Worm (Caenorhabditis elegans) whole organism, L3 larva: ENCODE results near the gene nspb-1.

ENCODE experiments used
- R02D3.7 ChIP-seq: fragments of 150-350 bp; optimal IDR thresholded peaks from 2 replicates; lab custom pipeline; 2014; ENCODE audit warnings: missing biosample characterization, missing genetic modification characterization
- ZK546.5 ChIP-seq: sonication (generic microtip); optimal IDR thresholded peaks from 2 replicates; lab custom pipeline; 2017; ENCODE audit warnings: missing biosample characterization, missing genetic modification characterization
- aly-2 ChIP-seq: fragments of 150-350 bp; optimal IDR thresholded peaks from 2 replicates; lab custom pipeline; 2014; ENCODE audit warnings: missing biosample characterization, missing genetic modification characterization
- ama-1 ChIP-seq: fragments of 150-350 bp; optimal IDR thresholded peaks from 2 replicates; lab custom pipeline; 2018
- ceh-16 ChIP-seq: sonication (generic microtip); optimal IDR thresholded peaks from 2 replicates; lab custom pipeline; 2017; ENCODE audit warnings: missing biosample characterization, missing genetic modification characterization
- ceh-28 ChIP-seq: fragments of 150-350 bp; optimal IDR thresholded peaks from 2 replicates; lab custom pipeline; 2014; ENCODE audit warnings: missing biosample characterization, missing genetic modification reagents, missing genetic modification characterization
- ceh-82 ChIP-seq: fragments of 150-350 bp; optimal IDR thresholded peaks from 2 replicates; lab custom pipeline; 2014; ENCODE audit warnings: missing biosample characterization, missing genetic modification characterization
- ceh-9 ChIP-seq: sonication (generic microtip); optimal IDR thresholded peaks from 2 replicates; lab custom pipeline; 2018; ENCODE audit warnings: missing biosample characterization, missing genetic modification characterization
- daf-12 ChIP-seq: fragments of 150-350 bp; optimal IDR thresholded peaks from 2 replicates; lab custom pipeline; 2014; ENCODE audit warnings: missing biosample characterization, missing genetic modification reagents, missing genetic modification characterization
- egl-27 ChIP-seq: sonication (generic microtip); optimal IDR thresholded peaks from 4 replicates; lab custom pipeline; 2017; ENCODE audit warnings: missing biosample characterization, missing genetic modification reagents, missing genetic modification characterization
- egl-5 ChIP-seq: fragments of 150-350 bp; optimal IDR thresholded peaks from 2 replicates; lab custom pipeline; 2017; ENCODE audit warnings: missing biosample characterization, missing genetic modification reagents, missing genetic modification characterization, inconsistent platforms
- elt-1 ChIP-seq: fragments of 150-350 bp; optimal IDR thresholded peaks from 2 replicates; lab custom pipeline; 2014; ENCODE audit warnings: missing biosample characterization, missing genetic modification characterization
- elt-2 ChIP-seq: sonication (generic microtip); optimal IDR thresholded peaks from 2 replicates; lab custom pipeline; 2016; ENCODE audit warnings: missing genetic modification reagents, mild to moderate bottlenecking, missing genetic modification characterization, missing compliant biosample characterization
- elt-3 ChIP-seq, 3 experiments: fragments of 150-350 bp in 1 of 3; sonication (generic microtip) in 2 of 3; optimal IDR thresholded peaks; 2 replicates in 2 of 3; 4 replicates in 1 of 3; lab custom pipeline; 2014 to 2017; ENCODE audit warnings: missing biosample characterization in 3 of 3, missing genetic modification characterization in 3 of 3
- eor-1 ChIP-seq, 2 experiments: fragments of 150-350 bp; optimal IDR thresholded peaks; 2 replicates each; lab custom pipeline; 2014 to 2018; ENCODE audit warnings: missing biosample characterization in 2 of 2, missing genetic modification characterization in 2 of 2
- fkh-10 ChIP-seq: sonication (generic microtip); optimal IDR thresholded peaks from 2 replicates; lab custom pipeline; 2017; ENCODE audit warnings: missing biosample characterization, missing genetic modification reagents, missing genetic modification characterization
- fkh-2 ChIP-seq: fragments of 150-350 bp; optimal IDR thresholded peaks from 2 replicates; lab custom pipeline; 2014; ENCODE audit warnings: missing biosample characterization, missing genetic modification reagents, missing genetic modification characterization
- hmg-11 ChIP-seq: sonication (generic microtip); optimal IDR thresholded peaks from 2 replicates; lab custom pipeline; 2016; ENCODE audit warnings: missing genetic modification characterization, missing compliant biosample characterization
- lin-39 ChIP-seq: fragments of 150-350 bp; optimal IDR thresholded peaks from 2 replicates; lab custom pipeline; 2018; ENCODE audit warnings: missing biosample characterization, missing genetic modification reagents, missing genetic modification characterization
- lsy-12 ChIP-seq: sonication (generic microtip); optimal IDR thresholded peaks from 2 replicates; lab custom pipeline; 2016; ENCODE audit warnings: mild to moderate bottlenecking, missing genetic modification characterization, missing compliant biosample characterization
- mdl-1 ChIP-seq: fragments of 150-350 bp; optimal IDR thresholded peaks from 2 replicates; lab custom pipeline; 2014; ENCODE audit warnings: missing biosample characterization, missing genetic modification characterization
- mml-1 ChIP-seq: fragments of 150-350 bp; sonication (generic microtip); optimal IDR thresholded peaks from 3 replicates; lab custom pipeline; 2014; ENCODE audit warnings: missing biosample characterization, missing genetic modification characterization
- nfya-1 ChIP-seq: sonication (generic microtip); optimal IDR thresholded peaks from 2 replicates; lab custom pipeline; 2017; ENCODE audit warnings: missing genetic modification characterization, mild to moderate bottlenecking, missing compliant biosample characterization, antibody characterized with exemption, moderate library complexity; ENCODE audit not compliant: insufficient read depth
- nhr-11 ChIP-seq: fragments of 150-350 bp; optimal IDR thresholded peaks from 2 replicates; lab custom pipeline; 2014; ENCODE audit warnings: missing biosample characterization, missing genetic modification characterization
- nhr-12 ChIP-seq: fragments of 150-350 bp; optimal IDR thresholded peaks from 2 replicates; lab custom pipeline; 2014; ENCODE audit warnings: missing biosample characterization, missing genetic modification characterization
- nhr-23 ChIP-seq: fragments of 150-350 bp; optimal IDR thresholded peaks from 2 replicates; lab custom pipeline; 2014; ENCODE audit warnings: missing biosample characterization, missing genetic modification reagents, missing genetic modification characterization
- nhr-237 ChIP-seq: fragments of 150-350 bp; optimal IDR thresholded peaks from 2 replicates; lab custom pipeline; 2014; ENCODE audit warnings: missing biosample characterization, missing genetic modification characterization
- nhr-25 ChIP-seq: sonication (generic microtip); optimal IDR thresholded peaks from 2 replicates; lab custom pipeline; 2017; ENCODE audit warnings: missing biosample characterization, missing genetic modification characterization
- nhr-43 ChIP-seq: sonication (generic microtip); optimal IDR thresholded peaks from 2 replicates; lab custom pipeline; 2016; ENCODE audit warnings: mild to moderate bottlenecking, missing genetic modification characterization, missing compliant biosample characterization; ENCODE audit not compliant: poor library complexity, severe bottlenecking
- nhr-67 ChIP-seq: fragments of 150-350 bp; optimal IDR thresholded peaks from 2 replicates; lab custom pipeline; 2014; ENCODE audit warnings: missing biosample characterization, missing genetic modification characterization
- nhr-76 ChIP-seq: fragments of 150-350 bp; sonication (generic microtip); optimal IDR thresholded peaks from 5 replicates; lab custom pipeline; 2014; ENCODE audit warnings: missing biosample characterization, missing genetic modification characterization
- nhr-77 ChIP-seq: fragments of 150-350 bp; optimal IDR thresholded peaks from 2 replicates; lab custom pipeline; 2014; ENCODE audit warnings: missing biosample characterization, missing genetic modification characterization
- pha-4 ChIP-seq: fragments of 150-350 bp; optimal IDR thresholded peaks from 2 replicates; lab custom pipeline; 2014; ENCODE audit warnings: missing biosample characterization, missing genetic modification reagents, missing genetic modification characterization
- pqm-1 ChIP-seq: fragments of 150-350 bp; optimal IDR thresholded peaks from 2 replicates; lab custom pipeline; 2017; ENCODE audit warnings: missing biosample characterization, missing genetic modification characterization, inconsistent platforms
- sea-2 ChIP-seq: fragments of 150-350 bp; sonication (generic microtip); optimal IDR thresholded peaks from 4 replicates; lab custom pipeline; 2014; ENCODE audit warnings: missing biosample characterization, missing genetic modification reagents, missing genetic modification characterization
- skn-1 ChIP-seq: fragments of 150-350 bp; optimal IDR thresholded peaks from 2 replicates; lab custom pipeline; 2014; ENCODE audit warnings: missing biosample characterization, missing genetic modification characterization
- snpc-4 ChIP-seq: fragments of 150-350 bp; optimal IDR thresholded peaks from 2 replicates; lab custom pipeline; 2014; ENCODE audit warnings: missing biosample characterization, missing genetic modification characterization
- tbx-2 ChIP-seq: sonication (generic microtip); optimal IDR thresholded peaks from 2 replicates; lab custom pipeline; 2016; ENCODE audit warnings: mild to moderate bottlenecking, missing genetic modification characterization, missing compliant biosample characterization
- unc-39 ChIP-seq: sonication (generic microtip); optimal IDR thresholded peaks from 4 replicates; lab custom pipeline; 2017; ENCODE audit warnings: missing biosample characterization, missing genetic modification characterization
- unc-62 ChIP-seq: fragments of 150-350 bp; sonication (generic microtip); optimal IDR thresholded peaks from 4 replicates; lab custom pipeline; 2014; ENCODE audit warnings: missing biosample characterization, missing genetic modification reagents, missing genetic modification characterization
- zag-1 ChIP-seq: fragments of 150-350 bp; optimal IDR thresholded peaks from 2 replicates; lab custom pipeline; 2014; ENCODE audit warnings: missing biosample characterization, missing genetic modification characterization
- ztf-11 ChIP-seq: fragments of 150-350 bp; optimal IDR thresholded peaks from 2 replicates; lab custom pipeline; 2014; ENCODE audit warnings: missing biosample characterization, missing genetic modification characterization
- ztf-4 ChIP-seq: fragments of 150-350 bp; optimal IDR thresholded peaks from 2 replicates; lab custom pipeline; 2014; ENCODE audit warnings: missing biosample characterization, missing genetic modification characterization

The nspb-1 gene

DNA sequence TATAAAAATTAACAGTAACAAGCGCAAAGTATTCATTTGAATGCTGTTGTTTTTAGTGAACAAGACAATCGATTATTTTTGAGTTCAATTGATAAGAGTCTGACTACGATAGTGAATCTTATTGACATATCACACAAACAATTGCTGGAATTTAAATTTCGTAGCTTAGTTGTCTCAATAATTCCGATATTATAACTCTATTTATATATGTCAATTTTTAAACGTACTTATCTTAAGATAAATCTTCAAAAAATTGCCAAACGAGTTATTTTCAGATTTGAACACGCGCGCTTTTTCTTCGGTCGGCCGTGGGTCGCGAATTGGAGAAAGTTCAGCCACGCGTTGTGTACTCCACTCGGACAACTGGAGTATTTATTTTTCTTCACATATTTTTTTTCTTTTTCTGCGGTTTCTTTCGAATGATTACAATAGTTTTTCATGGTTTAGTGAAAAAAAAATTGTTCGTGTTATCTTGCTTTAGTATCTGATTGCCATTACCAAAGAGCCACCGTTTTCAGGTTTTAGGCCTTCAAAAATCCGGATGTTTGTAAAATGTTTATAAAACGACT, 40.9 kb upstream of the nspb-1 start, which contains the start of the genes cest-5.1 and C01B10.9 (continued):
- TF ChIP-seq nhr-25 (no peak), ztf-11 (no peak), mdl-1 (tag; lab: Kevin White, UChicago) (no peak), unc-39 (tag; lab: Kevin White, UChicago) (no peak), fkh-2 (tag; lab: Kevin White, UChicago) (no peak), hmg-11 (tag; lab: Kevin White, UChicago) (peak; percentile 25), nhr-77 (tag; lab: Kevin White, UChicago) (no peak), zag-1 (tag; lab: Kevin White, UChicago) (no peak), nhr-67 (tag; lab: Kevin White, UChicago) (no peak), sea-2 (GFP tag; lab: Kevin White, UChicago) (no peak), ceh-28 (tag; lab: Kevin White, UChicago) (peak; percentile 37), unc-62 (GFP tag; lab: Kevin White, UChicago) (no peak), R02D3.7 (peak; percentile 53), elt-3 (tag; optimal IDR thresholded peaks at IDR 0.05; lab: Kevin White, UChicago) (no peak)

DNA sequence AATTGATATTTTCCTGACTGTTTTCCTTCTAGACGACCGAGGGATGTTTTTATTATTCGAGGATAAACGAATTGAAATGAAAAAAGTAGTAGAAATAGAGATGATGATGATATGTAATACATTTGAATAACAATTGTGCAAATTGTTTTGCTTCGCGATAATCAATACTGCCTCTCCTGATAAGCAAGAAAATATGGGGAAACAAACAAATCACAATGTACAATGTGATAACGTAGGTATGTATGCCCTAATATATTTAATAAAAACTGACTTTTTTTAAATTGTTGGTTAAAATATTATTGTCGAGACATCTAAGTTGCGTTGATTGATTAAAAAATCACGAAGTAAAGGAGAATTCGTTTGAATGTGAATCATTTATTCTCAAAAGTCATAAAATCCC, 36.9 kb upstream of the nspb-1 start, which contains the start of gene cest-5.2:
Gene cest-5.2, minus strand, starts transcription at position 128 of the 400 bp plus-strand sequence.
- TF ChIP-seq R02D3.7 (no peak), pha-4 (tag; lab: Kevin White, UChicago) (peak; percentile 26), elt-2 (tag; lab: Kevin White, UChicago) (peak; percentile 67), egl-5 (tag; lab: Kevin White, UChicago) (no peak), pqm-1 (tag; lab: Kevin White, UChicago) (peak; percentile 9), ceh-28 (tag; lab: Kevin White, UChicago) (peak; percentile 14), mdl-1 (tag; lab: Kevin White, UChicago) (no peak), nhr-77 (tag; lab: Kevin White, UChicago) (no peak), snpc-4 (tag; lab: Kevin White, UChicago) (no peak), ceh-16 (tag; lab: Kevin White, UChicago) (no peak)
- TF ChIP-seq, all 47 proteins: peak for 4

DNA sequence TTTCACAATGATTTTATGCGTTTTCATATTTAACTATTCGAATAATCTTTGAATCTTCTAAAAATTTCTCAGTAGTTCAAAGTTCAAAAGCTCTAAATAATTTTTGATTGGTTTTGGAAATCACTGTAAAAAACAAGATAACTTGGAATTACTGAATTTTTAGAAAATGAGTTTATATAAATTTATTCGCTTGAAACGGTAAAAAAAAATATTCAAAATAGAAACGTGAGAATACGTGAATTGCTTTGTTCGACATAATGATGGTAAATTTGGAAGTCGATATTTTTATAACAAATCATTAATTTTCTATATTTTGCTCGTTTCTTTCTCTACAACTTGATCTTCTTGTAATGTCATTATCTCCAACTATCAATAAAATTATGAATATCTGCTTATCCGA, 32.5 kb upstream of the nspb-1 start, which contains the start of gene C01B10.44:
Gene C01B10.44, plus strand, starts transcription at position 301 of the 400 bp plus-strand sequence.
- TF ChIP-seq elt-3 (tag; optimal IDR thresholded peaks at IDR 0.05; lab: Kevin White, UChicago) = no peak
- TF ChIP-seq daf-12 (tag; lab: Kevin White, UChicago) = no peak
- no peak for TF ChIP-seq egl-5 (tag; lab: Kevin White, UChicago)
- TF ChIP-seq nhr-43 (tag; lab: Kevin White, UChicago) = no peak
- TF ChIP-seq, all 47 proteins: peak for 0

DNA sequence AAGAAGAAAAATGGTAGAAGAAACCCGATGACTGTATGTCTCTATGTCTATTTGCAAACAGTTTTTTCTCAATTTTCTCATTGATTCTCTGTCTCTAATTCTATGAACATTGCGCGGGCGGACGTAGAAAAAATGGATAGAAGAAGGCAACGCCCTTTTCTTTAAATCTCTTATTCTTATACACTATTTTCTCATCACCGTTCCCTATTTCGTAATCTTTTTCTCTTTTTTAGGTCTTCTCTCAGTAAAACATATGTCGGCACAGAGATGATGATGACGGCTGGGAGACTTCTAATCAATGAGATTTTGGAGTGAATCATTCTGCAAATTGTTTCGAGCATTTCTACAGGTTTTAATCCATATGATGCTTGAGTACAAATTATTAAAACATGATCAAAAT, 31.2 kb upstream of the nspb-1 start:
- no peak for TF ChIP-seq unc-39 (tag; lab: Kevin White, UChicago)
- TF ChIP-seq lsy-12 = no peak
- no peak for TF ChIP-seq fkh-10 (GFP tag; lab: Kevin White, UChicago)
- no peak for TF ChIP-seq nhr-11 (tag; lab: Kevin White, UChicago)
- no peak for TF ChIP-seq egl-5 (tag; lab: Kevin White, UChicago)
- TF ChIP-seq unc-62 (GFP tag; lab: Kevin White, UChicago) = no peak
- TF ChIP-seq mdl-1 (tag; lab: Kevin White, UChicago) = no peak
- TF ChIP-seq lin-39 (tag; lab: Kevin White, UChicago) = no peak
- TF ChIP-seq nhr-76 (tag; lab: Kevin White, UChicago) = no peak
- no peak for TF ChIP-seq elt-2 (tag; lab: Kevin White, UChicago)
- no peak for TF ChIP-seq ceh-16 (tag; lab: Kevin White, UChicago)
- no peak for TF ChIP-seq skn-1 (tag; lab: Kevin White, UChicago)
- TF ChIP-seq aly-2 (tag; lab: Kevin White, UChicago) = no peak
- TF ChIP-seq nhr-25 = peak; percentile 70
- TF ChIP-seq hmg-11 (tag; lab: Kevin White, UChicago) = no peak
- TF ChIP-seq elt-1 (tag; lab: Kevin White, UChicago) = no peak
- TF ChIP-seq eor-1 (tag; optimal IDR thresholded peaks at IDR 0.05; lab: Kevin White, UChicago) = no peak
- peak; percentile 20 for TF ChIP-seq nfya-1 (tag; lab: Kevin White, UChicago)
- no peak for TF ChIP-seq ztf-4 (tag; lab: Kevin White, UChicago)
- TF ChIP-seq nhr-43 (tag; lab: Kevin White, UChicago) = no peak
- peak; percentile 36 for TF ChIP-seq pha-4 (tag; lab: Kevin White, UChicago)
- TF ChIP-seq zag-1 (tag; lab: Kevin White, UChicago) = no peak
- no peak for TF ChIP-seq nhr-77 (tag; lab: Kevin White, UChicago)
- no peak for TF ChIP-seq nhr-237 (tag; lab: Kevin White, UChicago)
- TF ChIP-seq ZK546.5 = no peak
- no peak for TF ChIP-seq mml-1
- no peak for TF ChIP-seq nhr-12 (tag; lab: Kevin White, UChicago)
- TF ChIP-seq nhr-23 (tag; lab: Kevin White, UChicago) = peak; percentile 76
- TF ChIP-seq pqm-1 (tag; lab: Kevin White, UChicago) = no peak
- TF ChIP-seq egl-27 (tag; lab: Kevin White, UChicago) = no peak
- no peak for TF ChIP-seq tbx-2 (tag; lab: Kevin White, UChicago)
- TF ChIP-seq ama-1 (lab: Kevin White, UChicago) = no peak
- no peak for TF ChIP-seq ceh-9 (tag; lab: Kevin White, UChicago)
- TF ChIP-seq ceh-82 = no peak
- TF ChIP-seq ztf-11 = no peak
- no peak for TF ChIP-seq nhr-67 (tag; lab: Kevin White, UChicago)
- TF ChIP-seq daf-12 (tag; lab: Kevin White, UChicago) = no peak
- TF ChIP-seq snpc-4 (tag; lab: Kevin White, UChicago) = no peak
- peak; percentile 38 for TF ChIP-seq ceh-28 (tag; lab: Kevin White, UChicago)
